Fruit fly (Drosophila melanogaster) whole organism, pupa: ENCODE data around the gene cact.

ENCODE experiments used
- CG10348 ChIP-seq: fragments of 200-800 bp; sonication (Bioruptor generic); IDR thresholded peaks from 2 replicates; pipeline ENCODE4 v1.3.6; 2022; ENCODE audit warnings: missing biosample characterization, missing genetic modification characterization
- CG12605 ChIP-seq: fragments of 200-800 bp; sonication (Bioruptor generic); IDR thresholded peaks from 2 replicates; pipeline ENCODE4 v1.3.6; 2022; ENCODE audit warnings: missing biosample characterization, missing genetic modification characterization
- CG13204 ChIP-seq: fragments of 200-800 bp; sonication (Bioruptor generic); optimal IDR thresholded peaks from 2 replicates; lab custom pipeline; 2018; ENCODE audit warnings: missing biosample characterization, mild to moderate bottlenecking, missing genetic modification characterization, moderate library complexity
- CG14655 ChIP-seq: fragments of 200-800 bp; sonication (Bioruptor generic); optimal IDR thresholded peaks from 3 replicates; lab custom pipeline; 2017; ENCODE audit warnings: mild to moderate bottlenecking, missing biosample characterization, missing genetic modification reagents, missing genetic modification characterization
- CG15710 ChIP-seq: fragments of 200-800 bp; sonication (Bioruptor generic); optimal IDR thresholded peaks from 2 replicates; lab custom pipeline; 2018; ENCODE audit warnings: missing biosample characterization, mild to moderate bottlenecking, missing genetic modification characterization, moderate library complexity
- CG17806 ChIP-seq: fragments of 200-800 bp; sonication (Bioruptor generic); optimal IDR thresholded peaks from 2 replicates; lab custom pipeline; 2018; ENCODE audit warnings: missing biosample characterization, mild to moderate bottlenecking, missing genetic modification characterization, moderate library complexity
- CG32121 ChIP-seq: fragments of 200-800 bp; sonication (Bioruptor generic); IDR thresholded peaks from 2 replicates; pipeline ENCODE4 v1.3.6; 2022; ENCODE audit warnings: missing biosample characterization, missing genetic modification characterization
- CG34367 ChIP-seq: fragments of 200-800 bp; sonication (Bioruptor generic); optimal IDR thresholded peaks from 2 replicates; lab custom pipeline; 2018; ENCODE audit warnings: missing biosample characterization, mild to moderate bottlenecking, missing genetic modification characterization
- CG4496 ChIP-seq: fragments of 200-800 bp; sonication (Bioruptor generic); IDR thresholded peaks from 3 replicates; pipeline ENCODE4 v1.3.6; 2022; ENCODE audit warnings: missing biosample characterization, missing genetic modification characterization
- CG8159 ChIP-seq: fragments of 200-800 bp; sonication (Bioruptor generic); optimal IDR thresholded peaks from 3 replicates; lab custom pipeline; 2018; ENCODE audit warnings: missing biosample characterization, mild to moderate bottlenecking, missing genetic modification characterization, moderate library complexity
- CG8301 ChIP-seq: fragments of 200-800 bp; sonication (Bioruptor generic); optimal IDR thresholded peaks from 2 replicates; lab custom pipeline; 2018; ENCODE audit warnings: missing biosample characterization, mild to moderate bottlenecking, missing genetic modification characterization
- CG9948 ChIP-seq: fragments of 200-800 bp; sonication (Bioruptor generic); optimal IDR thresholded peaks from 2 replicates; lab custom pipeline; 2018; ENCODE audit warnings: missing biosample characterization, mild to moderate bottlenecking, missing genetic modification characterization, moderate library complexity
- D1 ChIP-seq: fragments of 200-800 bp; sonication (Bioruptor generic); optimal IDR thresholded peaks from 2 replicates; lab custom pipeline; 2018; ENCODE audit warnings: missing biosample characterization, mild to moderate bottlenecking, missing genetic modification characterization, moderate library complexity
- EcR ChIP-seq: fragments of 200-800 bp; sonication (Bioruptor generic); optimal IDR thresholded peaks from 3 replicates; lab custom pipeline; 2019; ENCODE audit warnings: missing biosample characterization, missing genetic modification characterization, mild to moderate bottlenecking, moderate library complexity, missing genetic modification reagents
- Ets98B ChIP-seq: fragments of 200-800 bp; sonication (Bioruptor generic); IDR thresholded peaks from 2 replicates; pipeline ENCODE4 v1.3.6; 2022; ENCODE audit warnings: missing biosample characterization, missing genetic modification characterization
- Pif1A ChIP-seq: fragments of 200-800 bp; sonication (Bioruptor generic); optimal IDR thresholded peaks from 3 replicates; lab custom pipeline; 2016; ENCODE audit warnings: missing biosample characterization, missing genetic modification characterization
- Pif1B ChIP-seq: fragments of 200-800 bp; sonication (Bioruptor generic); optimal IDR thresholded peaks from 3 replicates; lab custom pipeline; 2016; ENCODE audit warnings: missing biosample characterization, missing genetic modification characterization
- Snoo ChIP-seq: fragments of 200-800 bp; sonication (Bioruptor generic); optimal IDR thresholded peaks from 3 replicates; lab custom pipeline; 2017; ENCODE audit warnings: missing biosample characterization, mild to moderate bottlenecking, missing genetic modification characterization, inconsistent platforms
- fd96Ca ChIP-seq: fragments of 200-800 bp; sonication (Bioruptor generic); IDR thresholded peaks from 3 replicates; pipeline ENCODE4 v1.3.6; 2022; ENCODE audit warnings: missing biosample characterization, missing genetic modification characterization
- gl ChIP-seq: fragments of 200-800 bp; sonication (Bioruptor generic); optimal IDR thresholded peaks from 2 replicates; lab custom pipeline; 2018; ENCODE audit warnings: missing biosample characterization, mild to moderate bottlenecking, missing genetic modification characterization
- rn ChIP-seq: fragments of 200-800 bp; sonication (Bioruptor generic); IDR thresholded peaks from 2 replicates; pipeline ENCODE4 v1.3.6; 2022; ENCODE audit warnings: missing biosample characterization, missing genetic modification characterization

cact gene

DNA sequence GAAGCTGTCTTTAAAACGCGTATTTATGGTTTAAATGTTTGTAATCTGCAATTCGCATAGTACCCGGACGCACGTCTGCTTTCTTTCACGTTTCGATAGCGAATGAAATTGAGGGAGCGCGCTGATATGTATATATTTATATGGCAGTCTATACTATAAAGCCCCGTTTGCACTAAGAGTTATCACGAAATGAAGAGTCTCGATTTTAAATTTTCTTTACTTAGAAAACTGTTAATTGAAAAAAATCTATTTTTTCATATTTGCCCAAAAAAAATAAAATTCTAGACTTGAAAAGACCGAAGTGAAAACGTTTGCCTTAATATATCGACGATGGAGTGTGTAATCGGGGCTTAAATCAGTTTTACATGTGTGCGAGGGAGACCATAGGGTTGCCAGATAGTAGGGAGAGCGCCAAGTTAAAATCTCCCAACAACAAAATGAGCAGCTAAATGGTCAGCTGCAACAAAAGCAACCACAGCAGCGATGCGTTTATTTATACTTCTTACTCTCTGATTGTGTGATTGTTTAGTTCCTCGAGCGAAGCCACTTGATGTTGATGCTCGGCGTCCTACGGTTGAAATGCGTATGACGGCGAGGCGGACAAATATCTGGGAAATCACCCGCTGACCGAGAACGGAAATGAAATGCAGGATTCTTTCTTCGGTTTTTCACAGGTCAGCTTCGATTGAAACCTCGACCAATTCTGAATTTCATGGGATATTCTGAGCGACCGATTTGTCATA, at the start of gene cact:
TSS of gene cact (minus strand) at position 693 of the 743 bp plus-strand sequence.
- peak; percentile 79 for TF ChIP-seq CG12605
- peak; percentile 87 for TF ChIP-seq Snoo (tag; lab: Kevin White, UChicago)
- peak; percentile 15 for TF ChIP-seq EcR
- TF ChIP-seq CG17806 = peak; percentile 91
- TF ChIP-seq D1 (tag; lab: Kevin White, UChicago) = peak; percentile 34
- TF ChIP-seq CG32121 (GFP tag; lab: Robert Waterston, UW) = peak; percentile 90
- TF ChIP-seq CG9948 (tag; lab: Kevin White, UChicago) = peak; percentile 87
- TF ChIP-seq Ets98B (GFP tag; lab: Robert Waterston, UW) = peak; percentile 92
- TF ChIP-seq CG4496 (GFP tag; lab: Robert Waterston, UW) = peak; percentile 91
- TF ChIP-seq CG15710 (tag; lab: Kevin White, UChicago) = peak; percentile 84
- TF ChIP-seq CG14655 (GFP tag; lab: Kevin White, UChicago) = peak; percentile 88
- TF ChIP-seq CG10348 (GFP tag; lab: Robert Waterston, UW) = peak; percentile 59
- TF ChIP-seq CG8159 (tag; lab: Kevin White, UChicago) = peak; percentile 90
- peak; percentile 81; the same call in 2 of the 3 replicates for TF ChIP-seq fd96Ca (GFP tag; lab: Robert Waterston, UW)
- peak; percentile 90 for TF ChIP-seq Pif1A (GFP tag; lab: Kevin White, UChicago)
- TF ChIP-seq Pif1B (GFP tag; lab: Kevin White, UChicago) = peak; percentile 84
- no peak for TF ChIP-seq CG13204 (GFP tag; lab: Kevin White, UChicago)
- peak; percentile 79 for TF ChIP-seq CG34367
- peak; percentile 84 for TF ChIP-seq CG8301
- peak; percentile 42 for TF ChIP-seq gl (tag; lab: Kevin White, UChicago)
- TF ChIP-seq rn (GFP tag; lab: Robert Waterston, UW) = peak; percentile 83

DNA sequence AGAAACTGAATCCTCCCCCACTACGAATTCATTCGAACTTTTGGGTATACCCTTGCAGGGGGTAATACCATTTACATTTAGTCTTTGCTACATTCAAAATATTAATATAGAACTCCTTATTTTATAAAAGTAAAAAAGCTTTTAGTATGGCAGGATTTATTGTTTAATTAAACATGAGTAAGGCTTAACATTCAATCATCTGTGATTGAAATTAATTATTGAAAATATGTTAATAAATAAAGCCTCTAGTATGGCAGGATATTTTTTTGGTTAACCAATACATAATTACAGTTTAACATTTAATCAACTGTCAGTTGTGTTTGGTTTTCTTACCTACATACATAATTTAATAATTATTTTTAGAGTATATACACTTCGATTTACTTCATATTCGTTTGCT, 48.7 kb upstream of the cact start:
- TF ChIP-seq Ets98B (GFP tag; lab: Robert Waterston, UW) (no peak), CG8301 (no peak), EcR (no peak), CG32121 (GFP tag; lab: Robert Waterston, UW) (no peak), CG14655 (GFP tag; lab: Kevin White, UChicago) (no peak), Snoo (tag; lab: Kevin White, UChicago) (no peak), CG34367 (no peak), gl (tag; lab: Kevin White, UChicago) (no peak), CG12605 (no peak), Pif1A (GFP tag; lab: Kevin White, UChicago) (no peak), CG8159 (tag; lab: Kevin White, UChicago) (no peak), rn (GFP tag; lab: Robert Waterston, UW) (no peak), CG17806 (no peak), D1 (tag; lab: Kevin White, UChicago) (no peak), CG15710 (tag; lab: Kevin White, UChicago) (no peak), CG9948 (tag; lab: Kevin White, UChicago) (no peak), CG10348 (GFP tag; lab: Robert Waterston, UW) (no peak)

- TF ChIP-seq CG13204 (GFP tag; lab: Kevin White, UChicago) = no peak
- no peak for TF ChIP-seq Pif1A (GFP tag; lab: Kevin White, UChicago)
- no peak for TF ChIP-seq CG12605
- no peak for TF ChIP-seq Snoo (tag; lab: Kevin White, UChicago)
- no peak for TF ChIP-seq fd96Ca (GFP tag; lab: Robert Waterston, UW)
- TF ChIP-seq CG32121 (GFP tag; lab: Robert Waterston, UW) = no peak
- TF ChIP-seq CG8301 = no peak
- TF ChIP-seq gl (tag; lab: Kevin White, UChicago) = no peak
- TF ChIP-seq CG17806 = no peak
- TF ChIP-seq CG8159 (tag; lab: Kevin White, UChicago) = no peak
- TF ChIP-seq rn (GFP tag; lab: Robert Waterston, UW) = no peak
- TF ChIP-seq CG14655 (GFP tag; lab: Kevin White, UChicago) = no peak
- no peak for TF ChIP-seq EcR
- no peak for TF ChIP-seq CG4496 (GFP tag; lab: Robert Waterston, UW)
- no peak for TF ChIP-seq CG15710 (tag; lab: Kevin White, UChicago)
- TF ChIP-seq CG10348 (GFP tag; lab: Robert Waterston, UW) = no peak
- no peak for TF ChIP-seq Ets98B (GFP tag; lab: Robert Waterston, UW)
- no peak for TF ChIP-seq Pif1B (GFP tag; lab: Kevin White, UChicago)
- TF ChIP-seq CG9948 (tag; lab: Kevin White, UChicago) = no peak
- TF ChIP-seq D1 (tag; lab: Kevin White, UChicago) = no peak
These were observed 39.6 kb upstream of the cact start, which contains the start of gene jhamt for dm6 chr2L:16365603-16366002. TSS of gene jhamt (plus strand) at chr2L:16365903.

dm6 chr2L:16357865-16358264, 31.9 kb upstream of the cact start:
- TF ChIP-seq CG8159 (tag; lab: Kevin White, UChicago) (peak; percentile 39), CG12605 (no peak), Snoo (tag; lab: Kevin White, UChicago) (no peak), Pif1A (GFP tag; lab: Kevin White, UChicago) (no peak), CG13204 (GFP tag; lab: Kevin White, UChicago) (no peak), CG15710 (tag; lab: Kevin White, UChicago) (peak; percentile 34), CG14655 (GFP tag; lab: Kevin White, UChicago) (no peak), rn (GFP tag; lab: Robert Waterston, UW) (no peak), CG34367 (no peak)
